Fruit fly (Drosophila melanogaster) whole organism, embryonic: ENCODE data around the gene CG7402.
A peak's percentile ranks its signal among the peaks of the same experiment; 100 is the strongest.

Experiments used
- CG10462 ChIP-seq: fragments of 200-800 bp; sonication (Bioruptor generic); optimal IDR thresholded peaks from 2 replicates; lab custom pipeline; 2016; ENCODE audit warnings: missing biosample characterization, missing genetic modification characterization
- CG10959 ChIP-seq: fragments of 200-800 bp; sonication (Bioruptor generic); IDR thresholded peaks from 2 replicates; pipeline ENCODE4 v1.3.6; 2022; ENCODE audit warnings: missing biosample characterization, missing genetic modification characterization
- CG17568 ChIP-seq: fragments of 200-800 bp; sonication (Bioruptor generic); optimal IDR thresholded peaks from 2 replicates; lab custom pipeline; 2018; ENCODE audit warnings: missing biosample characterization, mild to moderate bottlenecking, missing genetic modification characterization, moderate library complexity
- CG18262 ChIP-seq: fragments of 200-800 bp; optimal IDR thresholded peaks from 3 replicates; lab custom pipeline; 2019; ENCODE audit warnings: missing biosample characterization, mild to moderate bottlenecking, missing genetic modification characterization, moderate library complexity
- CG2678 ChIP-seq: fragments of 200-800 bp; sonication (Bioruptor generic); optimal IDR thresholded peaks from 3 replicates; lab custom pipeline; 2019; ENCODE audit warnings: missing biosample characterization, mild to moderate bottlenecking, missing genetic modification characterization, moderate library complexity
- CG30020 ChIP-seq: fragments of 200-800 bp; optimal IDR thresholded peaks from 2 replicates; lab custom pipeline; 2019; ENCODE audit warnings: missing biosample characterization, mild to moderate bottlenecking, missing genetic modification characterization, moderate library complexity
- CG6272 ChIP-seq: fragments of 200-800 bp; sonication (Bioruptor generic); IDR thresholded peaks from 2 replicates; pipeline ENCODE4 v1.3.6; 2022; ENCODE audit warnings: missing biosample characterization, missing genetic modification characterization
- CG7372 ChIP-seq: fragments of 200-800 bp; sonication (Bioruptor generic); IDR thresholded peaks from 2 replicates; pipeline ENCODE4 v1.3.6; 2022; ENCODE audit warnings: missing biosample characterization, missing genetic modification characterization
- CG7786 ChIP-seq: fragments of 200-800 bp; sonication (Bioruptor generic); optimal IDR thresholded peaks from 2 replicates; lab custom pipeline; 2016; ENCODE audit warnings: missing biosample characterization, missing genetic modification characterization
- CG7839 ChIP-seq: fragments of 200-800 bp; sonication (Bioruptor generic); optimal IDR thresholded peaks from 3 replicates; lab custom pipeline; 2018; ENCODE audit warnings: missing biosample characterization, mild to moderate bottlenecking, missing genetic modification characterization, moderate library complexity
- CG8089 ChIP-seq: fragments of 200-800 bp; sonication (Bioruptor generic); optimal IDR thresholded peaks from 3 replicates; lab custom pipeline; 2016; ENCODE audit warnings: missing biosample characterization, missing genetic modification characterization
- CG8944 ChIP-seq: fragments of 200-800 bp; sonication (Bioruptor generic); optimal IDR thresholded peaks from 3 replicates; lab custom pipeline; 2016; ENCODE audit warnings: missing biosample characterization, missing genetic modification characterization
- Dp ChIP-seq: fragments of 200-800 bp; sonication (Bioruptor generic); optimal IDR thresholded peaks from 2 replicates; lab custom pipeline; 2018; ENCODE audit warnings: missing biosample characterization, mild to moderate bottlenecking, missing genetic modification characterization, moderate library complexity
- Dref ChIP-seq: fragments of 200-800 bp; sonication (Bioruptor generic); IDR thresholded peaks from 2 replicates; pipeline ENCODE4 v1.3.6; 2022; ENCODE audit warnings: missing biosample characterization, missing genetic modification characterization
- E2f2 ChIP-seq: fragments of 200-800 bp; sonication (Bioruptor generic); IDR thresholded peaks from 2 replicates; pipeline ENCODE4 v1.3.6; 2022; ENCODE audit warnings: missing biosample characterization, missing genetic modification characterization
- Gug ChIP-seq: fragments of 200-800 bp; sonication (Bioruptor generic); IDR thresholded peaks from 4 replicates; pipeline ENCODE4 v1.3.6; 2022; ENCODE audit warnings: missing biosample characterization, missing genetic modification characterization
- HmgZ ChIP-seq: fragments of 200-800 bp; sonication (Bioruptor generic); optimal IDR thresholded peaks from 2 replicates; lab custom pipeline; 2018; ENCODE audit warnings: missing biosample characterization, mild to moderate bottlenecking, missing genetic modification characterization
- Kr ChIP-seq: fragments of 200-800 bp; sonication (Bioruptor generic); optimal IDR thresholded peaks from 2 replicates; lab custom pipeline; 2017; ENCODE audit warnings: missing biosample characterization, mild to moderate bottlenecking, missing genetic modification characterization
- NfI ChIP-seq: fragments of 200-800 bp; sonication (Bioruptor generic); optimal IDR thresholded peaks from 3 replicates; lab custom pipeline; 2018; ENCODE audit warnings: missing biosample characterization, mild to moderate bottlenecking, missing genetic modification characterization, moderate library complexity
- Ssrp ChIP-seq: fragments of 200-800 bp; sonication (Bioruptor generic); optimal IDR thresholded peaks from 2 replicates; lab custom pipeline; 2018; ENCODE audit warnings: missing biosample characterization, mild to moderate bottlenecking, missing genetic modification characterization, moderate library complexity
- Stat92E ChIP-seq, 3 experiments: fragments of >200 bp in 2 of 3; fragments of 200-800 bp in 1 of 3; sonication (Bioruptor generic) in 1 of 3; optimal IDR thresholded peaks; 2 replicates each; lab custom pipeline; 2017 to 2019; ENCODE audit warnings: missing biosample characterization in 3 of 3, missing genetic modification characterization in 3 of 3, mild to moderate bottlenecking in 1 of 3, moderate library complexity in 1 of 3
- Tbp ChIP-seq: fragments of >200 bp; optimal IDR thresholded peaks from 2 replicates; lab custom pipeline; 2018; ENCODE audit warnings: missing biosample characterization, missing genetic modification characterization
- amos ChIP-seq: fragments of 200-800 bp; sonication (Bioruptor generic); IDR thresholded peaks from 2 replicates; pipeline ENCODE4 v1.3.6; 2022; ENCODE audit warnings: missing biosample characterization, missing genetic modification characterization; ENCODE audit not compliant: partially characterized antibody
- bab2 ChIP-seq: fragments of 200-800 bp; sonication (Bioruptor generic); optimal IDR thresholded peaks from 2 replicates; lab custom pipeline; 2016; ENCODE audit warnings: missing biosample characterization, missing genetic modification characterization
- chinmo ChIP-seq: fragments of 200-800 bp; sonication (Bioruptor generic); IDR thresholded peaks from 4 replicates; pipeline ENCODE4 v1.3.6; 2022; ENCODE audit warnings: missing biosample characterization, missing genetic modification characterization; ENCODE audit not compliant: partially characterized antibody
- ci ChIP-seq: fragments of 200-800 bp; sonication (Bioruptor generic); IDR thresholded peaks from 3 replicates; pipeline ENCODE4 v1.3.6; 2022; ENCODE audit warnings: missing biosample characterization, missing genetic modification characterization
- dimm ChIP-seq: fragments of 200-800 bp; sonication (Bioruptor generic); IDR thresholded peaks from 2 replicates; pipeline ENCODE4 v1.3.6; 2022; ENCODE audit warnings: missing biosample characterization, missing genetic modification characterization
- dmrt99B ChIP-seq: fragments of 200-800 bp; sonication (Bioruptor generic); optimal IDR thresholded peaks from 2 replicates; lab custom pipeline; 2018; ENCODE audit warnings: missing biosample characterization, mild to moderate bottlenecking, missing genetic modification characterization, moderate library complexity
- dpn ChIP-seq, 2 experiments: fragments of 200-800 bp; sonication (Bioruptor generic); optimal IDR thresholded peaks; 3 replicates each; lab custom pipeline; 2016; ENCODE audit warnings: missing biosample characterization in 2 of 2, missing genetic modification characterization in 2 of 2
- gfzf ChIP-seq: fragments of 200-800 bp; sonication (Bioruptor generic); optimal IDR thresholded peaks from 2 replicates; lab custom pipeline; 2016; ENCODE audit warnings: missing biosample characterization, mild to moderate bottlenecking, missing genetic modification characterization, moderate library complexity
- gro ChIP-seq: fragments of 200-800 bp; sonication (Bioruptor generic); optimal IDR thresholded peaks from 2 replicates; lab custom pipeline; 2016; ENCODE audit warnings: missing biosample characterization, missing genetic modification characterization
- hb ChIP-seq: fragments of 200-800 bp; sonication (Bioruptor generic); IDR thresholded peaks from 3 replicates; pipeline ENCODE4 v1.3.6; 2022; ENCODE audit warnings: missing biosample characterization, missing genetic modification characterization; ENCODE audit not compliant: partially characterized antibody
- kay ChIP-seq: fragments of 200-800 bp; sonication (Bioruptor generic); optimal IDR thresholded peaks from 2 replicates; lab custom pipeline; 2016; ENCODE audit warnings: missing biosample characterization, missing genetic modification characterization
- mirr ChIP-seq: fragments of 200-800 bp; sonication (Bioruptor generic); optimal IDR thresholded peaks from 3 replicates; lab custom pipeline; 2018; ENCODE audit warnings: missing biosample characterization, mild to moderate bottlenecking, missing genetic modification characterization
- nau ChIP-seq: fragments of 200-800 bp; sonication (Bioruptor generic); optimal IDR thresholded peaks from 3 replicates; lab custom pipeline; 2017; ENCODE audit warnings: missing biosample characterization, mild to moderate bottlenecking, missing genetic modification characterization, missing genetic modification reagents
- nerfin-1 ChIP-seq: fragments of 200-800 bp; sonication (Bioruptor generic); optimal IDR thresholded peaks from 3 replicates; lab custom pipeline; 2019; ENCODE audit warnings: missing biosample characterization, mild to moderate bottlenecking, missing genetic modification characterization, moderate library complexity
- pros ChIP-seq: fragments of 200-800 bp; sonication (Bioruptor generic); optimal IDR thresholded peaks from 3 replicates; lab custom pipeline; 2019; ENCODE audit warnings: missing biosample characterization, mild to moderate bottlenecking, missing genetic modification characterization, moderate library complexity
- ro ChIP-seq: fragments of 200-800 bp; sonication (Bioruptor generic); IDR thresholded peaks from 2 replicates; pipeline ENCODE4 v1.3.6; 2022; ENCODE audit warnings: missing biosample characterization, missing genetic modification characterization
- sisA ChIP-seq: fragments of 200-800 bp; sonication (Bioruptor generic); IDR thresholded peaks from 2 replicates; pipeline ENCODE4 v1.3.6; 2022; ENCODE audit warnings: missing biosample characterization, missing genetic modification characterization
- stwl ChIP-seq: fragments of 200-800 bp; sonication (Bioruptor generic); optimal IDR thresholded peaks from 3 replicates; lab custom pipeline; 2018; ENCODE audit warnings: missing biosample characterization, mild to moderate bottlenecking, missing genetic modification characterization, moderate library complexity
- trem ChIP-seq: fragments of 200-800 bp; optimal IDR thresholded peaks from 3 replicates; lab custom pipeline; 2019; ENCODE audit warnings: missing biosample characterization, mild to moderate bottlenecking, missing genetic modification characterization, moderate library complexity
- zfh1 ChIP-seq: fragments of 200-800 bp; sonication (Bioruptor generic); IDR thresholded peaks from 3 replicates; pipeline ENCODE4 v1.3.6; 2022; ENCODE audit warnings: missing biosample characterization, missing genetic modification characterization

The CG7402 gene

dm6 chr3L:17898606-17899005, 11.1 kb downstream of the CG7402 start:
- no peak for TF ChIP-seq nau (GFP tag; lab: Kevin White, UChicago)
- peak; percentile 51 for TF ChIP-seq E2f2
- no peak for TF ChIP-seq CG6272
- TF ChIP-seq Ssrp (tag; lab: Kevin White, UChicago) = no peak
- no peak for TF ChIP-seq CG17568
- no peak for TF ChIP-seq CG30020 (tag; lab: Kevin White, UChicago)
- TF ChIP-seq mirr (GFP tag; lab: Kevin White, UChicago) = no peak
- no peak for TF ChIP-seq ro (GFP tag; lab: Robert Waterston, UW)
- no peak for TF ChIP-seq Kr (GFP tag; lab: Kevin White, UChicago)
- no peak for TF ChIP-seq dmrt99B (tag; lab: Kevin White, UChicago)
- peak; percentile 39 for TF ChIP-seq stwl (tag; lab: Kevin White, UChicago)
- TF ChIP-seq gro (GFP tag; lab: Kevin White, UChicago) = no peak
- peak; percentile 1 for TF ChIP-seq HmgZ (tag; lab: Kevin White, UChicago)
- TF ChIP-seq pros (GFP tag; lab: Kevin White, UChicago) = no peak
- TF ChIP-seq trem (tag; lab: Kevin White, UChicago) = no peak
- no peak for TF ChIP-seq bab2 (GFP tag; lab: Kevin White, UChicago)
- TF ChIP-seq CG7839 = no peak
- TF ChIP-seq sisA (GFP tag; lab: Robert Waterston, UW) = no peak
- TF ChIP-seq ci (GFP tag; lab: Robert Waterston, UW) = no peak
- TF ChIP-seq CG10462 (GFP tag; lab: Kevin White, UChicago) = no peak
- peak; percentile 50 for TF ChIP-seq Dp (GFP tag; lab: Kevin White, UChicago)
- TF ChIP-seq Dref = no peak
- no peak for TF ChIP-seq CG2678 (tag; lab: Kevin White, UChicago)
- no peak for TF ChIP-seq CG7372 (GFP tag; lab: Robert Waterston, UW)
- no peak for TF ChIP-seq NfI (GFP tag; lab: Kevin White, UChicago)
- TF ChIP-seq chinmo (GFP tag; lab: Robert Waterston, UW) = peak; percentile 19; the same call in 1 of the 4 replicates
- TF ChIP-seq kay (GFP tag; lab: Kevin White, UChicago) = no peak
- no peak for TF ChIP-seq nerfin-1 (tag; lab: Kevin White, UChicago)
- no peak for TF ChIP-seq dimm (GFP tag; lab: Robert Waterston, UW)
- TF ChIP-seq Gug (GFP tag; lab: Robert Waterston, UW) = no peak
- TF ChIP-seq dpn (GFP tag; optimal IDR thresholded peaks at IDR 0.05; lab: Kevin White, UChicago) = no peak
- no peak for TF ChIP-seq zfh1 (GFP tag; lab: Robert Waterston, UW)
- TF ChIP-seq hb (GFP tag; lab: Robert Waterston, UW) = no peak
- TF ChIP-seq Stat92E (GFP tag; optimal IDR thresholded peaks at IDR 0.05; lab: Kevin White, UChicago) = no peak
- no peak for TF ChIP-seq CG18262
- TF ChIP-seq amos (GFP tag; lab: Robert Waterston, UW) = no peak
- TF ChIP-seq CG10959 (GFP tag; lab: Robert Waterston, UW) = no peak
- TF ChIP-seq CG7786 (GFP tag; lab: Kevin White, UChicago) = no peak
- no peak for TF ChIP-seq CG8089 (GFP tag; lab: Kevin White, UChicago)
- TF ChIP-seq CG8944 (GFP tag; lab: Kevin White, UChicago) = no peak
- TF ChIP-seq gfzf (GFP tag; lab: Kevin White, UChicago) = no peak
- TF ChIP-seq Tbp = no peak
